Worm (Caenorhabditis elegans) whole organism, mixed stage, embryonic: ENCODE data around the gene fbxa-32.

ENCODE experiments used
- M03D4.4 ChIP-seq: sonication (generic microtip); optimal IDR thresholded peaks from 2 replicates; lab custom pipeline; 2017; ENCODE audit warnings: mild to moderate bottlenecking, missing genetic modification characterization, missing compliant biosample characterization
- bed-3 ChIP-seq: fragments of 200-800 bp; sonication (Bioruptor generic); optimal IDR thresholded peaks from 3 replicates; lab custom pipeline; 2018; ENCODE audit warnings: mild to moderate bottlenecking, missing genetic modification characterization, moderate library complexity, missing compliant biosample characterization
- ceh-43 ChIP-seq: fragments of 200-800 bp; sonication (Bioruptor generic); optimal IDR thresholded peaks from 2 replicates; lab custom pipeline; 2018; ENCODE audit warnings: mild to moderate bottlenecking, missing genetic modification characterization, moderate library complexity, missing compliant biosample characterization
- ceh-83 ChIP-seq: fragments of 200-800 bp; sonication (Bioruptor generic); optimal IDR thresholded peaks from 2 replicates; lab custom pipeline; 2018; ENCODE audit warnings: mild to moderate bottlenecking, missing genetic modification characterization, missing compliant biosample characterization
- ces-1 ChIP-seq: fragments of 150-350 bp; optimal IDR thresholded peaks from 2 replicates; lab custom pipeline; 2014; ENCODE audit warnings: missing biosample characterization, missing genetic modification reagents, missing genetic modification characterization
- cnd-1 ChIP-seq: fragments of 200-800 bp; sonication (Bioruptor generic); optimal IDR thresholded peaks from 2 replicates; lab custom pipeline; 2018; ENCODE audit warnings: mild to moderate bottlenecking, missing genetic modification characterization, missing compliant biosample characterization
- drap-1 ChIP-seq: fragments of 200-800 bp; sonication (Bioruptor generic); optimal IDR thresholded peaks from 3 replicates; lab custom pipeline; 2018; ENCODE audit warnings: mild to moderate bottlenecking, missing genetic modification characterization, missing compliant biosample characterization
- elt-1 ChIP-seq: sonication (generic microtip); optimal IDR thresholded peaks from 2 replicates; lab custom pipeline; 2017; ENCODE audit warnings: missing genetic modification characterization, mild to moderate bottlenecking, missing compliant biosample characterization, antibody characterized with exemption, moderate library complexity, borderline replicate concordance; ENCODE audit not compliant: insufficient read depth
- elt-3 ChIP-seq: fragments of 150-350 bp; optimal IDR thresholded peaks from 2 replicates; lab custom pipeline; 2014; ENCODE audit warnings: missing biosample characterization, missing genetic modification characterization
- flh-1 ChIP-seq: fragments of 200-800 bp; sonication (Bioruptor generic); optimal IDR thresholded peaks from 2 replicates; lab custom pipeline; 2018; ENCODE audit warnings: mild to moderate bottlenecking, missing genetic modification characterization, moderate library complexity, missing compliant biosample characterization
- ham-2 ChIP-seq: fragments of 200-800 bp; sonication (Bioruptor generic); optimal IDR thresholded peaks from 2 replicates; lab custom pipeline; 2018; ENCODE audit warnings: mild to moderate bottlenecking, missing genetic modification characterization, missing compliant biosample characterization
- hlh-1 ChIP-seq: fragments of 150-350 bp; optimal IDR thresholded peaks from 2 replicates; lab custom pipeline; 2014; ENCODE audit warnings: missing biosample characterization, missing genetic modification reagents, missing genetic modification characterization
- lin-32 ChIP-seq: fragments of 200-800 bp; sonication (Bioruptor generic); optimal IDR thresholded peaks from 2 replicates; lab custom pipeline; 2018; ENCODE audit warnings: mild to moderate bottlenecking, missing genetic modification characterization, missing compliant biosample characterization
- lsy-2 ChIP-seq: fragments of 150-350 bp; optimal IDR thresholded peaks from 2 replicates; lab custom pipeline; 2014; ENCODE audit warnings: missing biosample characterization, missing genetic modification characterization
- mab-5 ChIP-seq: fragments of 150-350 bp; optimal IDR thresholded peaks from 2 replicates; lab custom pipeline; 2014; ENCODE audit warnings: missing biosample characterization, missing genetic modification characterization
- mep-1 ChIP-seq: fragments of 150-350 bp; optimal IDR thresholded peaks from 2 replicates; lab custom pipeline; 2017; ENCODE audit warnings: missing biosample characterization, missing genetic modification reagents, missing genetic modification characterization, inconsistent platforms
- mls-2 ChIP-seq: sonication (generic microtip); optimal IDR thresholded peaks from 2 replicates; lab custom pipeline; 2016; ENCODE audit warnings: mild to moderate bottlenecking, missing genetic modification characterization, moderate library complexity, missing compliant biosample characterization
- nhr-12 ChIP-seq: fragments of 150-350 bp; optimal IDR thresholded peaks from 2 replicates; lab custom pipeline; 2014; ENCODE audit warnings: missing biosample characterization, missing genetic modification characterization
- nhr-2 ChIP-seq: fragments of 150-350 bp; optimal IDR thresholded peaks from 2 replicates; lab custom pipeline; 2014; ENCODE audit warnings: missing biosample characterization, missing genetic modification characterization
- nhr-237 ChIP-seq: fragments of 150-350 bp; optimal IDR thresholded peaks from 2 replicates; lab custom pipeline; 2014; ENCODE audit warnings: missing biosample characterization, missing genetic modification characterization
- nhr-28 ChIP-seq: fragments of 150-350 bp; optimal IDR thresholded peaks from 2 replicates; lab custom pipeline; 2014; ENCODE audit warnings: missing biosample characterization, missing genetic modification characterization
- nhr-76 ChIP-seq: sonication (generic microtip); optimal IDR thresholded peaks from 2 replicates; lab custom pipeline; 2017; ENCODE audit warnings: missing biosample characterization, missing genetic modification characterization
- pha-4 ChIP-seq: fragments of 150-350 bp; optimal IDR thresholded peaks from 2 replicates; lab custom pipeline; 2018; ENCODE audit warnings: missing biosample characterization, missing genetic modification reagents, missing genetic modification characterization
- sem-2 ChIP-seq: fragments of 200-800 bp; sonication (Bioruptor generic); optimal IDR thresholded peaks from 2 replicates; lab custom pipeline; 2018; ENCODE audit warnings: mild to moderate bottlenecking, missing genetic modification characterization, missing compliant biosample characterization
- snpc-4 ChIP-seq: fragments of 150-350 bp; optimal IDR thresholded peaks from 2 replicates; lab custom pipeline; 2014; ENCODE audit warnings: missing biosample characterization, missing genetic modification characterization
- sptf-1 ChIP-seq: sonication (generic microtip); optimal IDR thresholded peaks from 2 replicates; lab custom pipeline; 2017; ENCODE audit warnings: mild to moderate bottlenecking, missing genetic modification characterization, moderate library complexity, missing compliant biosample characterization
- tbx-8 ChIP-seq: fragments of 200-800 bp; sonication (Bioruptor generic); optimal IDR thresholded peaks from 2 replicates; lab custom pipeline; 2018; ENCODE audit warnings: mild to moderate bottlenecking, missing genetic modification characterization, moderate library complexity, missing compliant biosample characterization
- unc-120 ChIP-seq: sonication (generic microtip); optimal IDR thresholded peaks from 2 replicates; lab custom pipeline; 2017; ENCODE audit warnings: missing genetic modification characterization, missing compliant biosample characterization; ENCODE audit not compliant: poor library complexity, severe bottlenecking
- unc-39 ChIP-seq: fragments of 150-350 bp; optimal IDR thresholded peaks from 2 replicates; lab custom pipeline; 2014; ENCODE audit warnings: missing biosample characterization, missing genetic modification characterization
- unc-62 ChIP-seq: fragments of 150-350 bp; optimal IDR thresholded peaks from 2 replicates; lab custom pipeline; 2014; ENCODE audit warnings: missing biosample characterization, missing genetic modification reagents, missing genetic modification characterization
- ztf-11 ChIP-seq: fragments of 150-350 bp; optimal IDR thresholded peaks from 2 replicates; lab custom pipeline; 2014; ENCODE audit warnings: missing biosample characterization, missing genetic modification characterization

fbxa-32 gene

ce11 chrIII:1295149-1295716 lies 26.2 kb upstream of the fbxa-32 start, which contains the start of gene fbxa-35:
Gene fbxa-35, plus strand, starts transcription at chrIII:1295666.
- TF ChIP-seq hlh-1 (no peak), drap-1 (no peak), ceh-43 (GFP tag; lab: Kevin White, UChicago) (no peak), sem-2 (GFP tag; lab: Kevin White, UChicago) (no peak), lsy-2 (no peak), mep-1 (tag; lab: Kevin White, UChicago) (no peak), elt-1 (tag; lab: Kevin White, UChicago) (no peak), tbx-8 (GFP tag; lab: Kevin White, UChicago) (no peak), M03D4.4 (tag; lab: Kevin White, UChicago) (no peak), unc-62 (GFP tag; lab: Kevin White, UChicago) (no peak), cnd-1 (tag; lab: Kevin White, UChicago) (no peak), mls-2 (tag; lab: Kevin White, UChicago) (no peak), elt-3 (tag; lab: Kevin White, UChicago) (no peak), pha-4 (tag; lab: Kevin White, UChicago) (no peak), snpc-4 (tag; lab: Kevin White, UChicago) (no peak), bed-3 (no peak), nhr-2 (tag; lab: Kevin White, UChicago) (no peak)

- TF ChIP-seq ceh-83 (GFP tag; lab: Kevin White, UChicago) (no peak), nhr-28 (tag; lab: Kevin White, UChicago) (no peak), nhr-237 (tag; lab: Kevin White, UChicago) (no peak), tbx-8 (GFP tag; lab: Kevin White, UChicago) (no peak), lsy-2 (no peak), elt-3 (tag; lab: Kevin White, UChicago) (no peak), bed-3 (no peak), cnd-1 (tag; lab: Kevin White, UChicago) (no peak), mab-5 (tag; lab: Kevin White, UChicago) (no peak), flh-1 (GFP tag; lab: Kevin White, UChicago) (no peak), mls-2 (tag; lab: Kevin White, UChicago) (no peak), lin-32 (GFP tag; lab: Kevin White, UChicago) (no peak), sptf-1 (no peak), ces-1 (no peak), unc-62 (GFP tag; lab: Kevin White, UChicago) (no peak), ham-2 (GFP tag; lab: Kevin White, UChicago) (no peak), drap-1 (no peak), snpc-4 (tag; lab: Kevin White, UChicago) (no peak)
- TF ChIP-seq, all 35 proteins: peak for 0
These were observed 24.1 kb upstream of the fbxa-32 start, which contains the start of gene fbxa-36 for ce11 chrIII:1293135-1293534. Gene fbxa-36, minus strand, starts transcription at chrIII:1293235.

DNA sequence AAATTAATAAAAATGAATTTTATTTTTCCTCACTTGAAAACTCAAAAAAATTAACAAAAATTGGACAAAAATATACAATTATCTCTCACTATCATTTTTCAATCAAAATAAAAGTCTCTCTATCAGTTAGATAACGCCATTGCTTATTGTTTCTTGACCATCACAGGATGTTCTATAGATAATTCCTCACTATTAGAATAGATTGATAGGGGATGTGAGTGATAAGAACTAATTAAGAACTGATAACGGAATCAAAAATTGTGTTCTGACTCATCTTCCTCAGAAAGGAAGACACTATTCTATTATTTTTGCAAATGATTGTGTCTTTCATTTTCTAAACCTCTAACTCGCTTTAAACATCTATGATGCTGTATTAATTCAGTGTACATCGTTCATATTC lies 20.1 kb upstream of the fbxa-32 start:
- no peak for TF ChIP-seq mls-2 (tag; lab: Kevin White, UChicago)

DNA sequence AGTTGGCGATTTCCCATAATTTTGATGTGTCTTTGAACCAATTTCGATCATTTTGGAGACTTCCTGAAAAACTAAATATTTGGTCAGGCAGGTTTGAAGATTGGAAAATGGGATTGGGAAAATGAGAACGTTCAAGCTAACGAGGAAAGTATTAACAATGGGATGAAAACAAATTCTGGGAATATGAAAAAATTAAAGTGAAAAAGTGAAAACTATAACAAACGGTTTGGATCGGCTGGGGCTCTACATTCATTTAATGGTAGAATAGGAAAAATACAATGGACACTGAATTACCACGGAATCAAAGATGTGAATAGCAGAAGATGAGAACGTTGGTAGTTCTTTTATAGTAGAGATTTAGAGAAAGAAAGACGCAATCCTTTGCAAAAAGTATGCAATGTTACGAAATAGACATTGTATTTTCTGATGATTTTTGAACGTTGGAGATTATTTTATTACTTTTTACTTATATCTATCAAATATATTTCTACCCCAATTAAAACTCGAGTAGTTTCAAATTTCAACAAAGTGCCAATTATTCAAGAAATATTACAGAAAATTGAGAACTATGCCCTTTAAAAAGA lies 19.5 kb upstream of the fbxa-32 start, which contains the start of gene fbxa-50:
Gene fbxa-50, minus strand, starts transcription at position 51 of the 584 bp plus-strand sequence.
- TF ChIP-seq flh-1 (GFP tag; lab: Kevin White, UChicago): no peak
- TF ChIP-seq drap-1: no peak
- no peak for TF ChIP-seq unc-120
- TF ChIP-seq M03D4.4 (tag; lab: Kevin White, UChicago): no peak
- TF ChIP-seq bed-3: no peak
- TF ChIP-seq elt-3 (tag; lab: Kevin White, UChicago): no peak
- no peak for TF ChIP-seq hlh-1
- no peak for TF ChIP-seq unc-39 (tag; lab: Kevin White, UChicago)
- TF ChIP-seq ztf-11 (tag; lab: Kevin White, UChicago): no peak
- no peak for TF ChIP-seq unc-62 (GFP tag; lab: Kevin White, UChicago)
- no peak for TF ChIP-seq mep-1 (tag; lab: Kevin White, UChicago)
- no peak for TF ChIP-seq nhr-237 (tag; lab: Kevin White, UChicago)
- no peak for TF ChIP-seq nhr-28 (tag; lab: Kevin White, UChicago)

- TF ChIP-seq drap-1: no peak
- TF ChIP-seq nhr-76 (tag; lab: Kevin White, UChicago): no peak
- no peak for TF ChIP-seq snpc-4 (tag; lab: Kevin White, UChicago)
- no peak for TF ChIP-seq nhr-12
- TF ChIP-seq sptf-1: no peak
- no peak for TF ChIP-seq unc-120
- no peak for TF ChIP-seq nhr-2 (tag; lab: Kevin White, UChicago)
- no peak for TF ChIP-seq lin-32 (GFP tag; lab: Kevin White, UChicago)
- no peak for TF ChIP-seq elt-3 (tag; lab: Kevin White, UChicago)
- TF ChIP-seq cnd-1 (tag; lab: Kevin White, UChicago): no peak
- no peak for TF ChIP-seq lsy-2
- no peak for TF ChIP-seq M03D4.4 (tag; lab: Kevin White, UChicago)
- no peak for TF ChIP-seq tbx-8 (GFP tag; lab: Kevin White, UChicago)
- no peak for TF ChIP-seq mls-2 (tag; lab: Kevin White, UChicago)
- TF ChIP-seq ztf-11 (tag; lab: Kevin White, UChicago): no peak
- TF ChIP-seq sem-2 (GFP tag; lab: Kevin White, UChicago): no peak
- TF ChIP-seq bed-3: no peak
- no peak for TF ChIP-seq mab-5 (tag; lab: Kevin White, UChicago)
- TF ChIP-seq, all 35 proteins: peak for 0
These were observed 15.6 kb upstream of the fbxa-32 start, which contains the start of gene fbxa-37 for ce11 chrIII:1284584-1285046. Gene fbxa-37, plus strand, starts transcription at chrIII:1284996.
